Worm (Caenorhabditis elegans): ENCODE measurements around the gene F40F11.3.

ce11 chrIV:11620909-11621308 is 27.1 kb upstream of the F40F11.3 start, which contains the start of gene dsl-5:
- TF ChIP-seq nhr-77 (tag; optimal IDR thresholded peaks at IDR 0.05) (no peak), lin-15B (tag; optimal IDR thresholded peaks at IDR 0.05) (no peak), mdl-1 (tag; optimal IDR thresholded peaks at IDR 0.05) (no peak), tbx-2 (tag; optimal IDR thresholded peaks at IDR 0.05) (no peak), lin-13 (GFP tag; optimal IDR thresholded peaks at IDR 0.05) (no peak), nhr-28 (tag; optimal IDR thresholded peaks at IDR 0.05) (no peak), ama-1 (optimal IDR thresholded peaks at IDR 0.05) (no peak), elt-2 (tag; optimal IDR thresholded peaks at IDR 0.05) (no peak)

Measured in whole organism, L1 larva.